Fruit fly (Drosophila melanogaster) whole organism, adult: ENCODE data around the gene CG42393.

Source experiments
- CG11617 ChIP-seq: fragments of 200-800 bp; sonication (Bioruptor generic); optimal IDR thresholded peaks from 2 replicates; lab custom pipeline; 2017; ENCODE audit warnings: mild to moderate bottlenecking, missing biosample characterization, missing genetic modification reagents, missing genetic modification characterization
- CG33017 ChIP-seq: fragments of 200-800 bp; sonication (Bioruptor generic); optimal IDR thresholded peaks from 2 replicates; lab custom pipeline; 2018; ENCODE audit warnings: missing biosample characterization, mild to moderate bottlenecking, missing genetic modification characterization, moderate library complexity
- CG7045 ChIP-seq: fragments of 200-800 bp; sonication (Bioruptor generic); optimal IDR thresholded peaks from 2 replicates; lab custom pipeline; 2017; ENCODE audit warnings: missing biosample characterization, mild to moderate bottlenecking, missing genetic modification characterization
- Mnt ChIP-seq: fragments of 200-800 bp; sonication (Bioruptor generic); optimal IDR thresholded peaks from 2 replicates; lab custom pipeline; 2016; ENCODE audit warnings: missing biosample characterization, mild to moderate bottlenecking, missing genetic modification characterization
- kay ChIP-seq: fragments of 200-800 bp; sonication (Bioruptor generic); peaks from one replicate; lab custom pipeline; 2016; ENCODE audit warnings: missing biosample characterization, missing genetic modification characterization, borderline replicate concordance
- pad ChIP-seq: fragments of 200-800 bp; sonication (Bioruptor generic); optimal IDR thresholded peaks from 3 replicates; lab custom pipeline; 2017; ENCODE audit warnings: missing biosample characterization, missing genetic modification characterization, mild to moderate bottlenecking, moderate library complexity, missing genetic modification reagents
- tj ChIP-seq: fragments of 200-800 bp; sonication (Bioruptor generic); optimal IDR thresholded peaks from 3 replicates; lab custom pipeline; 2017; ENCODE audit warnings: missing biosample characterization, mild to moderate bottlenecking, missing genetic modification characterization, moderate library complexity
- toe ChIP-seq: fragments of 200-800 bp; sonication (Bioruptor generic); optimal IDR thresholded peaks from 2 replicates; lab custom pipeline; 2016; ENCODE audit warnings: missing biosample characterization, missing genetic modification characterization

dm6 chr3L:18018988-18019387, 23.5 kb upstream of the CG42393 start:
- TF ChIP-seq kay (GFP tag; lab: Kevin White, UChicago) (no peak), CG11617 (no peak), Mnt (GFP tag; lab: Kevin White, UChicago) (no peak), toe (GFP tag; lab: Kevin White, UChicago) (no peak), pad (GFP tag; lab: Kevin White, UChicago) (no peak), CG7045 (GFP tag; lab: Kevin White, UChicago) (no peak), CG33017 (tag; lab: Kevin White, UChicago) (no peak), tj (no peak)
